Comparison of ENCODE assay signal across 3 fruit fly cellular contexts in the genomic region with DNA sequence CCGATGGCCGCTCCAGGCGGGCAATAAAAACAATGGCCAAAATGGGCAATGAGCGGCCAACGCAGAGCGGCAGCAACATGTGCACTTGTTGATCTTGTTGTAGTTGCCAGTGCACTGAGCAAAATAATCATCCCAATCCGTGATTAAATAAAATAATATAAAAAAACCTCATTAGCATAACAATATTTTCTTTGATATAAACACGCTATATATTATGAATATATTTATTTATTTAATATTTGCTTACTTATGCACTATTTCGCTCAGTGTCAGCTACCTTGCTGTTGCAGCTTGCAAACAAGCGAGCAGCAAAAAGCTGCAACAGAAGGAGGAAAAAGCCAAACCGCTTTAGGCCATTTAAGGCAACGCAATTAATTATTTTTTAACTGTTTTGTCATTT.
TF ChIP-seq lines count a peak whose summit lies in the region.

No protein-coding gene starts in this region.

TF ChIP-seq in whole organism, embryonic, 481 proteins besides CTCF, POLR2A, EP300 and RAD21 (continued from another document and continues in another):
- peak; percentile 54 for TF ChIP-seq unpg (GFP tag; optimal IDR thresholded peaks at IDR 0.05; lab: Kevin White, UChicago)
- TF ChIP-seq gfzf (GFP tag; optimal IDR thresholded peaks at IDR 0.05; lab: Kevin White, UChicago), result no peak
- no peak for TF ChIP-seq CG12071 (GFP tag; optimal IDR thresholded peaks at IDR 0.05; lab: Kevin White, UChicago)
- no peak for TF ChIP-seq Lhr (GFP tag; optimal IDR thresholded peaks at IDR 0.05; lab: Kevin White, UChicago)
- TF ChIP-seq Jarid2 (GFP tag; optimal IDR thresholded peaks at IDR 0.05; lab: Kevin White, UChicago), result no peak
- no peak for TF ChIP-seq Taf1 (GFP tag; IDR thresholded peaks at IDR 0.05; lab: Robert Waterston, UW)
- no peak for TF ChIP-seq CG16813 (GFP tag; IDR thresholded peaks at IDR 0.05; lab: Robert Waterston, UW; ENCODE audit: partially characterized antibody)
- TF ChIP-seq CG2712 (tag; optimal IDR thresholded peaks at IDR 0.05; lab: Kevin White, UChicago), result peak; percentile 65
- TF ChIP-seq ash1 (GFP tag; optimal IDR thresholded peaks at IDR 0.05; lab: Kevin White, UChicago), result no peak
- no peak for TF ChIP-seq Kr (GFP tag; optimal IDR thresholded peaks at IDR 0.05; lab: Kevin White, UChicago)
- TF ChIP-seq CG34224 (GFP tag; IDR thresholded peaks at IDR 0.05; lab: Robert Waterston, UW; ENCODE audit: partially characterized antibody), result no peak
- peak; percentile 20 for TF ChIP-seq CoRest (tag; optimal IDR thresholded peaks at IDR 0.05; lab: Kevin White, UChicago)
- 0 out of 3 replicates have a peak, but pooled peaks have one; percentile 11 for TF ChIP-seq CG11456 (GFP tag; IDR thresholded peaks at IDR 0.05; lab: Robert Waterston, UW)
- no peak for TF ChIP-seq gro (GFP tag; optimal IDR thresholded peaks at IDR 0.05; lab: Kevin White, UChicago)
- no peak for TF ChIP-seq CG12659 (GFP tag; optimal IDR thresholded peaks at IDR 0.05; lab: Kevin White, UChicago)
- TF ChIP-seq Scr (GFP tag; IDR thresholded peaks at IDR 0.05; lab: Robert Waterston, UW; ENCODE audit: partially characterized antibody), result no peak
- no peak for TF ChIP-seq wek (GFP tag; optimal IDR thresholded peaks at IDR 0.05; lab: Kevin White, UChicago)
- TF ChIP-seq Side (GFP tag; optimal IDR thresholded peaks at IDR 0.05; lab: Kevin White, UChicago), result no peak
- TF ChIP-seq eyg (GFP tag; optimal IDR thresholded peaks at IDR 0.05; lab: Kevin White, UChicago), result no peak
- TF ChIP-seq Xrp1 (GFP tag; IDR thresholded peaks at IDR 0.05; lab: Robert Waterston, UW), result peak; percentile 37; the same call in 1 of the 2 replicates
- no peak for TF ChIP-seq Hr3 (GFP tag; optimal IDR thresholded peaks at IDR 0.05; lab: Kevin White, UChicago)
- TF ChIP-seq emc (GFP tag; optimal IDR thresholded peaks at IDR 0.05; lab: Kevin White, UChicago), result no peak
- no peak for TF ChIP-seq CG6654 (GFP tag; optimal IDR thresholded peaks at IDR 0.05; lab: Kevin White, UChicago)
- no peak for TF ChIP-seq pzg (GFP tag; optimal IDR thresholded peaks at IDR 0.05; lab: Kevin White, UChicago)
- no peak for TF ChIP-seq pho (GFP tag; optimal IDR thresholded peaks at IDR 0.05; lab: Kevin White, UChicago)
- TF ChIP-seq croc (GFP tag; conservative IDR thresholded peaks at IDR 0.05; lab: Robert Waterston, UW), result no peak
- peak; percentile 27 for TF ChIP-seq Xbp1 (GFP tag; optimal IDR thresholded peaks at IDR 0.05; lab: Kevin White, UChicago)
- peak; percentile 18 for TF ChIP-seq CG6254 (GFP tag; optimal IDR thresholded peaks at IDR 0.05; lab: Kevin White, UChicago)
- TF ChIP-seq CG6689 (GFP tag; IDR thresholded peaks at IDR 0.05; lab: Robert Waterston, UW), result peak; percentile 58
- peak; percentile 33 for TF ChIP-seq CG14710 (tag; optimal IDR thresholded peaks at IDR 0.05; lab: Kevin White, UChicago)
- no peak for TF ChIP-seq CG15479 (GFP tag; optimal IDR thresholded peaks at IDR 0.05; lab: Kevin White, UChicago)
- TF ChIP-seq GATAe (GFP tag; conservative IDR thresholded peaks at IDR 0.05; lab: Robert Waterston, UW), result no peak
- TF ChIP-seq CG11085 (GFP tag; IDR thresholded peaks at IDR 0.05; lab: Robert Waterston, UW), result no peak
- no peak for TF ChIP-seq CG2202 (tag; optimal IDR thresholded peaks at IDR 0.05; lab: Kevin White, UChicago)
- peak; percentile 7 for TF ChIP-seq CG15269 (tag; optimal IDR thresholded peaks at IDR 0.05; lab: Kevin White, UChicago)
- TF ChIP-seq CG8924 (tag; optimal IDR thresholded peaks at IDR 0.05; lab: Kevin White, UChicago), result peak; percentile 40
- peak; percentile 42 for TF ChIP-seq Blimp-1 (GFP tag; optimal IDR thresholded peaks at IDR 0.05; lab: Kevin White, UChicago)
- no peak for TF ChIP-seq psq (GFP tag; optimal IDR thresholded peaks at IDR 0.05; lab: Kevin White, UChicago)
- peak; percentile 20 for TF ChIP-seq grau (tag; optimal IDR thresholded peaks at IDR 0.05; lab: Kevin White, UChicago)
- no peak for TF ChIP-seq Elba2 (GFP tag; optimal IDR thresholded peaks at IDR 0.05; lab: Kevin White, UChicago)
- TF ChIP-seq phol (tag; optimal IDR thresholded peaks at IDR 0.05; lab: Kevin White, UChicago), result peak; percentile 62
- TF ChIP-seq Med (GFP tag; lab: Kevin White, UChicago), result peak; percentile 53
- no peak for TF ChIP-seq crp (GFP tag; optimal IDR thresholded peaks at IDR 0.05; lab: Kevin White, UChicago)

TF ChIP-seq in whole organism, prepupa, 60 proteins besides CTCF, POLR2A, EP300 and RAD21 (continued from another document):
- TF ChIP-seq spab (GFP tag; optimal IDR thresholded peaks at IDR 0.05; lab: Kevin White, UChicago) (peak; percentile 74), Gug (GFP tag; IDR thresholded peaks at IDR 0.05; lab: Robert Waterston, UW) (peak; percentile 43; the same call in 1 of the 2 replicates), Sox15 (GFP tag; optimal IDR thresholded peaks at IDR 0.05; lab: Kevin White, UChicago) (peak; percentile 41), pdm3 (GFP tag; optimal IDR thresholded peaks at IDR 0.05; lab: Kevin White, UChicago) (peak; percentile 45), CG9139 (GFP tag; optimal IDR thresholded peaks at IDR 0.05; lab: Kevin White, UChicago) (peak; percentile 70), Smox (GFP tag; optimal IDR thresholded peaks at IDR 0.05; lab: Kevin White, UChicago) (peak; percentile 51), topi (GFP tag; optimal IDR thresholded peaks at IDR 0.05; lab: Kevin White, UChicago) (peak; percentile 61), fd85E (GFP tag; optimal IDR thresholded peaks at IDR 0.05; lab: Kevin White, UChicago) (no peak), acj6 (GFP tag; optimal IDR thresholded peaks at IDR 0.05; lab: Kevin White, UChicago) (peak; percentile 72), CG4318 (GFP tag; optimal IDR thresholded peaks at IDR 0.05; lab: Kevin White, UChicago) (peak; percentile 34), esn (GFP tag; optimal IDR thresholded peaks at IDR 0.05; lab: Kevin White, UChicago) (peak; percentile 69), Hr39 (GFP tag; optimal IDR thresholded peaks at IDR 0.05; lab: Kevin White, UChicago) (peak; percentile 6), salr (GFP tag; optimal IDR thresholded peaks at IDR 0.05; lab: Kevin White, UChicago) (peak; percentile 31 to 63), lz (GFP tag; optimal IDR thresholded peaks at IDR 0.05; lab: Kevin White, UChicago) (peak; percentile 54), Blimp-1 (GFP tag; optimal IDR thresholded peaks at IDR 0.05; lab: Kevin White, UChicago) (peak; percentile 29), Sox14 (GFP tag; optimal IDR thresholded peaks at IDR 0.05; lab: Kevin White, UChicago) (peak; percentile 3), Eip78C (GFP tag; lab: Kevin White, UChicago) (peak; percentile 93), CG11294 (GFP tag; IDR thresholded peaks at IDR 0.05; lab: Robert Waterston, UW) (peak; percentile 15; the same call in 1 of the 2 replicates), Eip75B (GFP tag; optimal IDR thresholded peaks at IDR 0.05; lab: Kevin White, UChicago) (peak; percentile 40), OdsH (GFP tag; optimal IDR thresholded peaks at IDR 0.05; lab: Kevin White, UChicago) (peak; percentile 77), fd59A (GFP tag; optimal IDR thresholded peaks at IDR 0.05; lab: Kevin White, UChicago) (peak; percentile 65), CG6808 (GFP tag; optimal IDR thresholded peaks at IDR 0.05; lab: Kevin White, UChicago) (peak; percentile 81), CG11902 (GFP tag; optimal IDR thresholded peaks at IDR 0.05; lab: Kevin White, UChicago) (peak; percentile 67), Hr4 (GFP tag; optimal IDR thresholded peaks at IDR 0.05; lab: Kevin White, UChicago) (peak; percentile 41), Met (GFP tag; optimal IDR thresholded peaks at IDR 0.05; lab: Kevin White, UChicago) (peak; percentile 59), eg (GFP tag; IDR thresholded peaks at IDR 0.05; lab: Robert Waterston, UW) (peak; percentile 79), CG3919 (GFP tag; optimal IDR thresholded peaks at IDR 0.05; lab: Kevin White, UChicago) (peak; percentile 82), fkh (GFP tag; optimal IDR thresholded peaks at IDR 0.05; lab: Kevin White, UChicago) (no peak), CG11762 (GFP tag; optimal IDR thresholded peaks at IDR 0.05; lab: Kevin White, UChicago; ENCODE audit: insufficient read depth) (peak; percentile 51), svp (GFP tag; lab: Kevin White, UChicago) (peak; percentile 78), CG15336 (GFP tag; IDR thresholded peaks at IDR 0.05; lab: Robert Waterston, UW) (peak; percentile 77), Ets96B (tag; optimal IDR thresholded peaks at IDR 0.05; lab: Kevin White, UChicago) (peak; percentile 79), CG6276 (GFP tag; optimal IDR thresholded peaks at IDR 0.05; lab: Kevin White, UChicago) (peak; percentile 55), Ets21C (GFP tag; optimal IDR thresholded peaks at IDR 0.05; lab: Kevin White, UChicago) (peak; percentile 4), CG31627 (GFP tag; optimal IDR thresholded peaks at IDR 0.05; lab: Kevin White, UChicago) (peak; percentile 25), vri (GFP tag; optimal IDR thresholded peaks at IDR 0.05; lab: Kevin White, UChicago) (peak; percentile 22), CG6854 (GFP tag; optimal IDR thresholded peaks at IDR 0.05; lab: Kevin White, UChicago) (peak; percentile 39), CG32006 (GFP tag; optimal IDR thresholded peaks at IDR 0.05; lab: Kevin White, UChicago) (peak; percentile 70)

TF ChIP-seq in whole organism, wandering third instar larva, 38 proteins besides CTCF, POLR2A, EP300 and RAD21 (continued from another document):
- peak in 1 of 2 experiments; percentile 71 for TF ChIP-seq foxo (GFP tag; optimal IDR thresholded peaks at IDR 0.05; lab: Kevin White, UChicago)
- no peak for TF ChIP-seq tai (GFP tag; optimal IDR thresholded peaks at IDR 0.05; lab: Kevin White, UChicago)
- TF ChIP-seq GATAd (GFP tag; optimal IDR thresholded peaks at IDR 0.05; lab: Kevin White, UChicago), result no peak
- peak; percentile 44 for TF ChIP-seq OdsH (GFP tag; optimal IDR thresholded peaks at IDR 0.05; lab: Kevin White, UChicago)
- TF ChIP-seq dmrt93B (GFP tag; optimal IDR thresholded peaks at IDR 0.05; lab: Kevin White, UChicago), result peak; percentile 46
- no peak for TF ChIP-seq woc (GFP tag; optimal IDR thresholded peaks at IDR 0.05; lab: Kevin White, UChicago)
- peak; percentile 62 for TF ChIP-seq CG9705 (GFP tag; optimal IDR thresholded peaks at IDR 0.05; lab: Kevin White, UChicago)
- no peak for TF ChIP-seq Mio (GFP tag; optimal IDR thresholded peaks at IDR 0.05; lab: Kevin White, UChicago)
- peak; percentile 51 for TF ChIP-seq fru (GFP tag; optimal IDR thresholded peaks at IDR 0.05; lab: Kevin White, UChicago)
- TF ChIP-seq Myc (optimal IDR thresholded peaks at IDR 0.05; lab: Kevin White, UChicago), result no peak
- TF ChIP-seq Vsx2 (GFP tag; optimal IDR thresholded peaks at IDR 0.05; lab: Kevin White, UChicago; ENCODE audit: partially characterized antibody), result no peak
